Worm (Caenorhabditis elegans) whole organism, L2 larva: ENCODE data around the gene hoe-1.

ENCODE experiments used
- C34F6.9 ChIP-seq: fragments of 150-350 bp; optimal IDR thresholded peaks from 2 replicates; lab custom pipeline; 2014; ENCODE audit warnings: missing biosample characterization, missing genetic modification characterization
- F13H6.1 ChIP-seq: sonication (generic microtip); optimal IDR thresholded peaks from 2 replicates; lab custom pipeline; 2016; ENCODE audit warnings: missing genetic modification characterization, missing compliant biosample characterization
- ZK546.5 ChIP-seq: sonication (generic microtip); optimal IDR thresholded peaks from 2 replicates; lab custom pipeline; 2017; ENCODE audit warnings: missing biosample characterization, missing genetic modification characterization
- alr-1 ChIP-seq: fragments of 150-350 bp; optimal IDR thresholded peaks from 2 replicates; lab custom pipeline; 2014; ENCODE audit warnings: missing biosample characterization, missing genetic modification characterization
- aly-2 ChIP-seq: fragments of 150-350 bp; optimal IDR thresholded peaks from 2 replicates; lab custom pipeline; 2014; ENCODE audit warnings: missing biosample characterization, missing genetic modification characterization
- ama-1 ChIP-seq: fragments of 150-350 bp; optimal IDR thresholded peaks from 2 replicates; lab custom pipeline; 2018; ENCODE audit warnings: inconsistent platforms
- ceh-16 ChIP-seq: fragments of 150-350 bp; optimal IDR thresholded peaks from 2 replicates; lab custom pipeline; 2014; ENCODE audit warnings: missing biosample characterization, missing genetic modification characterization
- ceh-82 ChIP-seq: fragments of 150-350 bp; optimal IDR thresholded peaks from 2 replicates; lab custom pipeline; 2014; ENCODE audit warnings: missing biosample characterization, missing genetic modification characterization
- crh-2 ChIP-seq: sonication (generic microtip); optimal IDR thresholded peaks from 2 replicates; lab custom pipeline; 2017; ENCODE audit warnings: missing biosample characterization, missing genetic modification characterization
- dmd-4 ChIP-seq: sonication (generic microtip); optimal IDR thresholded peaks from 2 replicates; lab custom pipeline; 2017; ENCODE audit warnings: missing biosample characterization, missing genetic modification characterization
- gmeb-1 ChIP-seq: fragments of 150-350 bp; optimal IDR thresholded peaks from 2 replicates; lab custom pipeline; 2014; ENCODE audit warnings: missing biosample characterization, missing genetic modification characterization
- lin-11 ChIP-seq: fragments of 150-350 bp; sonication (generic microtip); optimal IDR thresholded peaks from 2 replicates; lab custom pipeline; 2014; ENCODE audit warnings: missing biosample characterization, missing genetic modification characterization, inconsistent platforms, mixed read lengths
- lin-39 ChIP-seq: fragments of 150-350 bp; optimal IDR thresholded peaks from 2 replicates; lab custom pipeline; 2014; ENCODE audit warnings: missing biosample characterization, missing genetic modification reagents, missing genetic modification characterization
- lsy-2 ChIP-seq, 2 experiments: fragments of 150-350 bp in 1 of 2; sonication (generic microtip) in 1 of 2; optimal IDR thresholded peaks; 2 replicates each; lab custom pipeline; 2014 to 2017; ENCODE audit warnings: missing biosample characterization in 2 of 2, missing genetic modification characterization in 2 of 2
- mab-5 ChIP-seq: fragments of 150-350 bp; optimal IDR thresholded peaks from 2 replicates; lab custom pipeline; 2014; ENCODE audit warnings: missing biosample characterization, missing genetic modification characterization
- mbf-1 ChIP-seq: sonication (generic microtip); optimal IDR thresholded peaks from 2 replicates; lab custom pipeline; 2017; ENCODE audit warnings: missing biosample characterization, missing genetic modification characterization
- mdl-1 ChIP-seq, 2 experiments: fragments of 150-350 bp in 1 of 2; sonication (generic microtip) in 1 of 2; optimal IDR thresholded peaks; 2 replicates each; lab custom pipeline; 2017; ENCODE audit warnings: missing biosample characterization in 2 of 2, missing genetic modification characterization in 2 of 2
- nhr-10 ChIP-seq: sonication (generic microtip); optimal IDR thresholded peaks from 2 replicates; lab custom pipeline; 2017; ENCODE audit warnings: missing biosample characterization, missing genetic modification characterization
- nhr-11 ChIP-seq: fragments of 150-350 bp; optimal IDR thresholded peaks from 2 replicates; lab custom pipeline; 2014; ENCODE audit warnings: missing biosample characterization, missing genetic modification characterization
- nhr-129 ChIP-seq: fragments of 150-350 bp; optimal IDR thresholded peaks from 2 replicates; lab custom pipeline; 2014; ENCODE audit warnings: missing biosample characterization, missing genetic modification characterization
- nhr-23 ChIP-seq: fragments of 150-350 bp; optimal IDR thresholded peaks from 2 replicates; lab custom pipeline; 2014; ENCODE audit warnings: missing biosample characterization, missing genetic modification reagents, missing genetic modification characterization
- nhr-237 ChIP-seq: fragments of 150-350 bp; optimal IDR thresholded peaks from 2 replicates; lab custom pipeline; 2014; ENCODE audit warnings: missing biosample characterization, missing genetic modification characterization
- sem-4 ChIP-seq: fragments of 150-350 bp; optimal IDR thresholded peaks from 2 replicates; lab custom pipeline; 2014; ENCODE audit warnings: missing biosample characterization, missing genetic modification reagents, missing genetic modification characterization
- skn-1 ChIP-seq: sonication (generic microtip); optimal IDR thresholded peaks from 2 replicates; lab custom pipeline; 2017; ENCODE audit warnings: missing biosample characterization, missing genetic modification characterization
- sma-3 ChIP-seq: sonication (generic microtip); optimal IDR thresholded peaks from 2 replicates; lab custom pipeline; 2016; ENCODE audit warnings: missing genetic modification reagents, missing genetic modification characterization, missing compliant biosample characterization
- sma-9 ChIP-seq, 2 experiments: fragments of 150-350 bp in 1 of 2; sonication (generic microtip) in 1 of 2; optimal IDR thresholded peaks; 2 replicates each; lab custom pipeline; 2014 to 2016; ENCODE audit warnings: missing genetic modification characterization in 2 of 2, mild to moderate bottlenecking in 1 of 2, missing biosample characterization in 1 of 2, missing compliant biosample characterization in 1 of 2, missing genetic modification reagents in 1 of 2, moderate library complexity in 1 of 2
- snpc-4 ChIP-seq: fragments of 150-350 bp; optimal IDR thresholded peaks from 2 replicates; lab custom pipeline; 2014; ENCODE audit warnings: missing biosample characterization, missing genetic modification characterization
- unc-39 ChIP-seq: fragments of 150-350 bp; optimal IDR thresholded peaks from 2 replicates; lab custom pipeline; 2014; ENCODE audit warnings: missing biosample characterization, missing genetic modification characterization
- unc-55 ChIP-seq: fragments of 150-350 bp; sonication (generic microtip); optimal IDR thresholded peaks from 3 replicates; lab custom pipeline; 2014; ENCODE audit warnings: missing biosample characterization, missing genetic modification reagents, missing genetic modification characterization
- unc-62 ChIP-seq: fragments of 150-350 bp; optimal IDR thresholded peaks from 2 replicates; lab custom pipeline; 2014; ENCODE audit warnings: missing biosample characterization, missing genetic modification reagents, missing genetic modification characterization
- ztf-1 ChIP-seq: fragments of 200-800 bp; sonication (Bioruptor generic); conservative IDR thresholded peaks from 2 replicates; pipeline ENCODE4 v1.3.6; 2022; ENCODE audit warnings: missing genetic modification characterization, missing compliant biosample characterization
- ztf-11 ChIP-seq: sonication (generic microtip); optimal IDR thresholded peaks from 2 replicates; lab custom pipeline; 2017; ENCODE audit warnings: missing biosample characterization, missing genetic modification characterization
- ztf-4 ChIP-seq: fragments of 150-350 bp; optimal IDR thresholded peaks from 2 replicates; lab custom pipeline; 2014; ENCODE audit warnings: missing biosample characterization, missing genetic modification characterization

The hoe-1 gene

DNA sequence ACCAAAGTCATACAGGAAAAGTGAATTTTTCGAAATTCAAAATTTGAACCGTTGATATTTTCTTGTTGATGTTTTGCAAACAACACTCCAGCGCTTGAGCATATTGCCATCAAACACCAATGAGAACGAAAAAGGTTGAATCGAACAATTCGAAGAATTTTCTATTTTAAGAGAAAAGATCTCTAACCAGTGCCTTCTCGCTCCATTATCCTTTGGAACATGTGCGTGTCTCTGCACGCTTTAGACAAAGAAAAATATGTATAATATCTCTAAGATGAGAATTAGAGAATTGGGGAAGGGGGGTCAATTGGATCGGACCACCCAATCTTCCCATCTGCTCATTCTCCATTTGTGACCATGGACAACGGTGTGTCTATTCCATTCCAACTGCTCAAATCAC, 19.8 kb upstream of the hoe-1 start, which contains the start of gene Y17G9B.2:
Gene Y17G9B.2, plus strand, starts transcription at position 301 of the 400 bp plus-strand sequence.
- TF ChIP-seq nhr-23 (tag; lab: Kevin White, UChicago) (no peak), ztf-11 (tag; lab: Kevin White, UChicago) (no peak), mdl-1 (tag; optimal IDR thresholded peaks at IDR 0.05; lab: Kevin White, UChicago) (no peak), nhr-129 (tag; lab: Kevin White, UChicago) (no peak)
- TF ChIP-seq, all 48 proteins: peak for 0

DNA sequence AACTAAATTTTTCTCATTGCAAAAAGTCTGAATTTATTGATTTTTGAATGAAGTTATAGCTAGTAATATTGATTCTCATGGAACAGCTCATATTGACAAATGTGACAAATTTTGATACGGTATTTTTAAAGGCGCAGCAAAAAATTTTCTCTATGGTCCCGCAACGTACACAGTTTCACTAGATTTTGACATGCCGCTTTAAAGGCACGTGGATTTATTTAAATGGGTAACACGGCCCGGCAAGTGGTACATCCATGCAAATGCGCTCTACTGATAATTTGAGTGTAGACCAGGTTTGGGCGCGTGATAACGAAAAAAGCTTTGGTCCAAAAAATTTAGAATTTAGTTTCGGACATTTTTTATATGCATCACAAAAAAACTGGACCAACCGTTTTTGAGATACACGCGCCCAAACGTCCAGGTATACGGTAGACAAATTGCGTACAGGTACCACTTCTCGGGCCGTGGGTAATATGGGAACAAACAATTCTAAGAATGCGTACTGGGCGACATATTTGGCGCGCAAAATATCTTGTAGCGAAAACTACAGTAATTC, 19.0 kb upstream of the hoe-1 start:
- peak in 1 of 2 experiments; percentile 52 for TF ChIP-seq lsy-2 (tag; optimal IDR thresholded peaks at IDR 0.05; lab: Kevin White, UChicago)

DNA sequence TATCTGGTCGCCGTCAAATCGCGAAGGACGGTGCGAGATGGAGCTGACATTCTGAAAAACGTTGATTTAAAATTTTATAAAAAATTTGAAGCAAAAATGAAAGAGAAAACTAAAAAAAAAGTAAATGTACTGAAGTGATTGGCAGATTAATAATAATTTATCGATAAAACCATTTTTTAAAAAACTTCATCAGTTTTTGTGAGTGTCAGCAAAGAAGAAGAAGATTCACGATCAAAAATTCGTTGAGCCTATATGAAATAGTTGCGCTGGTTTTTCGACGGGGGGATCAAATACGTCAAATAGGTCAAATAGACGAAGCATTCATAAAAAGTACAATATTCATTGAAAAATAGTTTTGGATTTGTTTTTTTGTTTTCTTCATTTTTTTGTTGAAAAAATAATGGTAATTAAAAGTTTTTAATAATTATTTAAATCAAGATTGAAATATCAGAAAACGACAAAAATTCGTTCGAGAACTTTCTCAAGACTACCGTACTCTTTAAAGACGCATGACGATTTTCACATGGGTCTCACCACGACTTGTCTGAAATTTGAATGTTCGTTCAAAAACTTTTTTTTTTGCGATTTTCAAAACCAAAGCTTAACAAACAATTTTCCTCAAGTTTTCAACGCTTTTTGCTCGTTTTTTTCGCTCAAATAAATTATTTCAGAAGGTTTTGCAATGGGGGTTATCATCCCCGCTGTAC, 16.5 kb upstream of the hoe-1 start, which contains the start of the genes memi-1 and cyp-31A3:
Gene memi-1, minus strand, starts transcription at position 51 of the 707 bp plus-strand sequence.
Gene cyp-31A3, plus strand, starts transcription at position 672 of the 707 bp plus-strand sequence.
- TF ChIP-seq nhr-23 (tag; lab: Kevin White, UChicago) (no peak), ama-1 (no peak), aly-2 (no peak), ztf-4 (tag; lab: Kevin White, UChicago) (no peak), alr-1 (tag; lab: Kevin White, UChicago) (no peak)
- TF ChIP-seq, all 48 proteins: peak for 0

- TF ChIP-seq nhr-10 (no peak), lsy-2 (tag; optimal IDR thresholded peaks at IDR 0.05; lab: Kevin White, UChicago) (peak in 1 of 2 experiments; percentile 24)
Measured at ce11 chrIV:4758659-4759058, 14.6 kb upstream of the hoe-1 start, which contains the start of gene Y17G9B.8. Gene Y17G9B.8, minus strand, starts transcription at chrIV:4758840.

DNA sequence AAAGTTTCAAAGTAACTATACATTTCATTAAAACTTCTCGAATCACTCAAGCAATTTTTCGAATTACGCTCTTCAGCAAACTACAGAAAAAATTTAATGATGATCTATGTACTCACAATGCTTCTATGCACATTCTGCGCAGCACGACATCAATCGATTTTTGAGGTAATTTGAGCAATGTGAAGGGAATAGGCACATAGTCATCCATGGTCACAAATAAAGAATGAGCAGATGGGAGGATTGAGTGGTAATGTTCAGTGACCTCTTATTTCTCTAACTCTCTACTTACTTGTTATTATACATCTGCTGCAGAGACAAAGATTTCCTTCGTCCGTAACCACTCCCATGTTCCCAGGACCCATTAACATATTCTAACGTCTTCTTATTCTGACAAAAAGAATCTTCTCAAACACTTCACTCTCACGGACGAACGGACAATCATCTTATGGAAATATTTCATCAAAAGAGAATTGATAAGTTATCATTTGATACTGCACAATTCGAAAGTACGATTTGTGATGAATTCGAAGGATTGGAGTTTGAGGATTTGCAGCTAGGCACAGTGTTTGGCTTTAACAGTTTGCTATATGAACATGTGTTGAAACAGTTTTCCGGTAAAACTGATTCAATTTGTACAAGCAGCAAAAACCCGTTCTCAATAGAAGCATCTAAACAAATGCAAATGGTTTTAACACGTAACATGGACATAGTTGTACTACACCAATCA, 12.0 kb upstream of the hoe-1 start, which contains the start of the genes fbxb-77 and Y17G9B.11:
Gene fbxb-77, minus strand, starts transcription at position 229 of the 727 bp plus-strand sequence.
Gene Y17G9B.11, plus strand, starts transcription at position 677 of the 727 bp plus-strand sequence.
- TF ChIP-seq ceh-16 (no peak), C34F6.9 (tag; lab: Kevin White, UChicago) (no peak), ama-1 (no peak), sem-4 (tag; lab: Kevin White, UChicago) (no peak), aly-2 (no peak), F13H6.1 (tag; lab: Kevin White, UChicago) (no peak), dmd-4 (no peak), unc-39 (no peak)

DNA sequence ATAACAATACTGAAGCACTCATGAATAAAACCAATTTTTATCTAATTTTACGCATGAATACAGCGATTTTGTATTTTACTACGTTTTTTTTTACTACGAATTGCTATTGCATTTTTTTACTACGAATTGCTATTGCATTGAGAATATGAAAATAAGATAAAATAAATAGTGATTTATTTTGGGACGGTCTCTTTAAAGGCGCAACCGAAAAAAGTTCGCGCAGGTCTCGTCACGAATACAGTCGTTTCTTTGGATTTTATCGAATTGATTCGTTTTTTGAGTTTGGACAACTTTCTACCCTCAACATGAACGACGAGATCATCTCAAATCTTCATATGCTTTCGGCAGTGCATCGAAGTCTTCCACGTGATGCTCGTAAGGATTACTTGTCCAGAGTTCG, 7.7 kb upstream of the hoe-1 start, which contains the start of gene Y17G9B.4:
Gene Y17G9B.4, plus strand, starts transcription at position 306 of the 400 bp plus-strand sequence.
- TF ChIP-seq sma-9 (GFP tag; optimal IDR thresholded peaks at IDR 0.05; lab: Kevin White, UChicago) (no peak), sma-9 (tag; optimal IDR thresholded peaks at IDR 0.05; lab: Kevin White, UChicago) (no peak), snpc-4 (tag; lab: Kevin White, UChicago) (no peak), ztf-1 (GFP tag; lab: Robert Waterston, UW) (no peak), skn-1 (no peak), alr-1 (tag; lab: Kevin White, UChicago) (no peak), C34F6.9 (tag; lab: Kevin White, UChicago) (no peak), gmeb-1 (tag; lab: Kevin White, UChicago) (no peak), ZK546.5 (tag; lab: Kevin White, UChicago) (no peak)

ce11 chrIV:4749728-4750278, 5.7 kb upstream of the hoe-1 start, which contains the start of the genes rpl-20 and Y17G9B.5:
Gene rpl-20, minus strand, starts transcription at chrIV:4749778.
Gene Y17G9B.5, plus strand, starts transcription at chrIV:4750240.
- peak; percentile 97 for TF ChIP-seq alr-1 (tag; lab: Kevin White, UChicago)
- peak; percentile 98 for TF ChIP-seq mab-5 (tag; lab: Kevin White, UChicago)
- peak; percentile 100 for TF ChIP-seq F13H6.1 (tag; lab: Kevin White, UChicago)
- TF ChIP-seq ceh-16: peak; percentile 99
- TF ChIP-seq ceh-82 (tag; lab: Kevin White, UChicago): peak; percentile 97
- TF ChIP-seq nhr-10: peak; percentile 96
- peak; percentile 97 for TF ChIP-seq skn-1
- peak; percentile 98 for TF ChIP-seq gmeb-1 (tag; lab: Kevin White, UChicago)
- peak; percentile 84 for TF ChIP-seq dmd-4
- TF ChIP-seq crh-2: peak; percentile 100
- TF ChIP-seq unc-62 (GFP tag; lab: Kevin White, UChicago): peak; percentile 100
- peak; percentile 71 for TF ChIP-seq mbf-1 (tag; lab: Kevin White, UChicago)
- peak; percentile 85 for TF ChIP-seq nhr-11 (tag; lab: Kevin White, UChicago)
- peak; percentile 100 for TF ChIP-seq sma-3 (GFP tag; lab: Kevin White, UChicago)
- peak; percentile 94 for TF ChIP-seq lin-39 (tag; lab: Kevin White, UChicago)
- TF ChIP-seq unc-39: peak; percentile 77
- peak; percentile 95 for TF ChIP-seq snpc-4 (tag; lab: Kevin White, UChicago)
- TF ChIP-seq lsy-2 (tag; optimal IDR thresholded peaks at IDR 0.05; lab: Kevin White, UChicago): peak; percentile 100
- TF ChIP-seq mdl-1 (tag; optimal IDR thresholded peaks at IDR 0.05; lab: Kevin White, UChicago): peak; percentile 54 to 94
- TF ChIP-seq nhr-23 (tag; lab: Kevin White, UChicago): no peak
- TF ChIP-seq ztf-1 (GFP tag; lab: Robert Waterston, UW): peak; percentile 84; the same call in 1 of the 2 replicates
- TF ChIP-seq ztf-4 (tag; lab: Kevin White, UChicago): peak; percentile 100
- TF ChIP-seq unc-55: peak; percentile 100
- TF ChIP-seq nhr-237 (tag; lab: Kevin White, UChicago): peak; percentile 94
- TF ChIP-seq lin-11 (tag; lab: Kevin White, UChicago): peak; percentile 98
